Fruit fly (Drosophila melanogaster): ENCODE data around the gene CG10333.

DNA sequence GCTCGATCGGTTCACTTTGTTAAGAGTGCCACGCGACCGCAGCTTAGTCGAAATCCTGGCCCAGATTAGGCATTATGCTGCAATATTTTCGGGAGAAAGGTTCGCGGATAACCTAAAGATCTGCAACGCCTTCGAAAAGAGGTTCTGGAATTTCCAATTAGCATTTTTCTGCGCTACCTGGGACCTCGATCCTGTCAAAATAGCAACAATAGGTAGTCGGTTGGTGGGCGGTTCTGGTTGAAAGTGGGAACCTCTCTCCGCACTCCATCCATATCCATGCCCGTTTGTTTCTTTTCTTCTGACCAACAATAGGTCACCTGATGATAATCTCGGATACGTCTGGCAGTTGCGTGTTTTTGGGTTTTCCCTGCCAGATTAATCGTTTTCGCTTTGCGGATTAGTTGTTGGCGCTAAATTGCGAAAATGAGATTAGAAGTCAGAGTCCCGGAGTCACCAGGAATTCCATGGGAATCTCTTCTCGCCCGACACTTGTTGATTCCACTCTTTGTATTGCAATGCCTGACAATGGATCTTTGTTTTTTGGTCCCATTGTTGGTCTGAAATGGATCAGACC, 8.4 kb upstream of the CG10333 start:
- no peak for TF ChIP-seq CTCF (optimal IDR thresholded peaks at IDR 0.05)
- TF ChIP-seq CG8478 (optimal IDR thresholded peaks at IDR 0.05): no peak

Measured in S2 (cell line).